Worm (Caenorhabditis elegans) whole organism, midembryonic: ENCODE results near the gene nlp-80.

Experiments used
- T22C8.4 ChIP-seq: fragments of 200-800 bp; sonication (Bioruptor generic); IDR thresholded peaks from 2 replicates; pipeline ENCODE4 v1.3.6; 2022; ENCODE audit warnings: missing genetic modification characterization, missing compliant biosample characterization
- klf-2 ChIP-seq: fragments of 200-800 bp; sonication (Bioruptor generic); conservative IDR thresholded peaks from 2 replicates; pipeline ENCODE4 v1.3.6; 2022; ENCODE audit warnings: missing genetic modification reagents, missing genetic modification characterization, missing compliant biosample characterization
- med-1 ChIP-seq: sonication (generic microtip); optimal IDR thresholded peaks from 2 replicates; lab custom pipeline; 2017; ENCODE audit warnings: missing genetic modification characterization, mild to moderate bottlenecking, missing compliant biosample characterization, antibody characterized with exemption, missing genetic modification reagents; ENCODE audit not compliant: insufficient read depth
- ref-1 ChIP-seq: fragments of 200-800 bp; sonication (Bioruptor generic); conservative IDR thresholded peaks from 2 replicates; pipeline ENCODE4 v1.3.6; 2022; ENCODE audit warnings: missing genetic modification reagents, missing genetic modification characterization, missing compliant biosample characterization
- tab-1 ChIP-seq: fragments of 200-800 bp; sonication (Bioruptor generic); IDR thresholded peaks from 2 replicates; pipeline ENCODE4 v1.3.6; 2022; ENCODE audit warnings: missing genetic modification characterization, missing compliant biosample characterization

DNA sequence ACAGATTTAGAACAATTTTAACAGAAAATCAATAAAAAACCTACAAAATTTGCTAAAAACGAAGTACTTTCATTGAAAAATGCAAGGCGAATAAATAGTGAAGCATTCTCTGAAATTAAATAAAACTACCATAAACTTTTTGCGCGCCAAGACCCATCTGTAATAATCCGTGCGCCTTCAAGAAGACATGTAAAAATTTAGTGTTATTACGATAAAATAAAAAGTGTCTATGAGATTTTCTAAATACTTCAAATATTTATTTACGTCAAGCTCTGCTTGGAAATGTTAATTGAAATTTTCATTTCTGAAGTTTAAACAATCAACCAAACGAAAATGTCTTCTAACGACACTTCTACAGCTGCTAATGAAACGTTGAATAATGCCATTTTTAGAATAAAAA lies 25.4 kb downstream of the nlp-80 start, which contains the start of gene C45B11.9:
- TF ChIP-seq tab-1 (GFP tag; lab: Robert Waterston, UW) (no peak), ref-1 (no peak), klf-2 (GFP tag; lab: Robert Waterston, UW) (no peak), T22C8.4 (GFP tag; lab: Robert Waterston, UW) (no peak), med-1 (GFP tag; lab: Kevin White, UChicago) (no peak)
